Worm (Caenorhabditis elegans) whole organism, L2 larva: ENCODE measurements around the gene nspb-4.

Experiments
- C34F6.9 ChIP-seq: fragments of 150-350 bp; optimal IDR thresholded peaks from 2 replicates; lab custom pipeline; 2014; ENCODE audit warnings: missing biosample characterization, missing genetic modification characterization
- F13H6.1 ChIP-seq: sonication (generic microtip); optimal IDR thresholded peaks from 2 replicates; lab custom pipeline; 2016; ENCODE audit warnings: missing genetic modification characterization, missing compliant biosample characterization
- R02D3.7 ChIP-seq: fragments of 150-350 bp; optimal IDR thresholded peaks from 2 replicates; lab custom pipeline; 2014; ENCODE audit warnings: missing biosample characterization, missing genetic modification characterization
- ZK546.5 ChIP-seq: sonication (generic microtip); optimal IDR thresholded peaks from 2 replicates; lab custom pipeline; 2017; ENCODE audit warnings: missing biosample characterization, missing genetic modification characterization
- ama-1 ChIP-seq: fragments of 150-350 bp; optimal IDR thresholded peaks from 2 replicates; lab custom pipeline; 2018; ENCODE audit warnings: inconsistent platforms
- blmp-1 ChIP-seq: sonication (generic microtip); optimal IDR thresholded peaks from 2 replicates; lab custom pipeline; 2017; ENCODE audit warnings: missing genetic modification characterization, mild to moderate bottlenecking, missing compliant biosample characterization, antibody characterized with exemption, moderate library complexity; ENCODE audit not compliant: insufficient read depth
- ceh-16 ChIP-seq: fragments of 150-350 bp; optimal IDR thresholded peaks from 2 replicates; lab custom pipeline; 2014; ENCODE audit warnings: missing biosample characterization, missing genetic modification characterization
- ceh-82 ChIP-seq: fragments of 150-350 bp; optimal IDR thresholded peaks from 2 replicates; lab custom pipeline; 2014; ENCODE audit warnings: missing biosample characterization, missing genetic modification characterization
- crh-2 ChIP-seq: sonication (generic microtip); optimal IDR thresholded peaks from 2 replicates; lab custom pipeline; 2017; ENCODE audit warnings: missing biosample characterization, missing genetic modification characterization
- dmd-4 ChIP-seq: sonication (generic microtip); optimal IDR thresholded peaks from 2 replicates; lab custom pipeline; 2017; ENCODE audit warnings: missing biosample characterization, missing genetic modification characterization
- egl-27 ChIP-seq: sonication (generic microtip); optimal IDR thresholded peaks from 3 replicates; lab custom pipeline; 2017; ENCODE audit warnings: missing biosample characterization, missing genetic modification reagents, missing genetic modification characterization
- elt-3 ChIP-seq: sonication (generic microtip); optimal IDR thresholded peaks from 2 replicates; lab custom pipeline; 2017; ENCODE audit warnings: missing biosample characterization, missing genetic modification characterization
- fos-1 ChIP-seq: fragments of 150-350 bp; optimal IDR thresholded peaks from 2 replicates; lab custom pipeline; 2014; ENCODE audit warnings: missing biosample characterization, missing genetic modification characterization
- gmeb-1 ChIP-seq: fragments of 150-350 bp; optimal IDR thresholded peaks from 2 replicates; lab custom pipeline; 2014; ENCODE audit warnings: missing biosample characterization, missing genetic modification characterization
- lin-11 ChIP-seq: fragments of 150-350 bp; sonication (generic microtip); optimal IDR thresholded peaks from 2 replicates; lab custom pipeline; 2014; ENCODE audit warnings: missing biosample characterization, missing genetic modification characterization, inconsistent platforms, mixed read lengths
- lin-13 ChIP-seq: fragments of 150-350 bp; optimal IDR thresholded peaks from 2 replicates; lab custom pipeline; 2014; ENCODE audit warnings: missing biosample characterization, missing genetic modification reagents, missing genetic modification characterization
- lsy-2 ChIP-seq, 2 experiments: fragments of 150-350 bp in 1 of 2; sonication (generic microtip) in 1 of 2; optimal IDR thresholded peaks; 2 replicates each; lab custom pipeline; 2014 to 2017; ENCODE audit warnings: missing biosample characterization in 2 of 2, missing genetic modification characterization in 2 of 2
- mab-5 ChIP-seq: fragments of 150-350 bp; optimal IDR thresholded peaks from 2 replicates; lab custom pipeline; 2014; ENCODE audit warnings: missing biosample characterization, missing genetic modification characterization
- mdl-1 ChIP-seq, 2 experiments: fragments of 150-350 bp in 1 of 2; sonication (generic microtip) in 1 of 2; optimal IDR thresholded peaks; 2 replicates each; lab custom pipeline; 2017; ENCODE audit warnings: missing biosample characterization in 2 of 2, missing genetic modification characterization in 2 of 2
- nhr-10 ChIP-seq: sonication (generic microtip); optimal IDR thresholded peaks from 2 replicates; lab custom pipeline; 2017; ENCODE audit warnings: missing biosample characterization, missing genetic modification characterization
- nhr-11 ChIP-seq: fragments of 150-350 bp; optimal IDR thresholded peaks from 2 replicates; lab custom pipeline; 2014; ENCODE audit warnings: missing biosample characterization, missing genetic modification characterization
- nhr-12 ChIP-seq: fragments of 150-350 bp; optimal IDR thresholded peaks from 2 replicates; lab custom pipeline; 2014; ENCODE audit warnings: missing biosample characterization, missing genetic modification characterization
- nhr-129 ChIP-seq: fragments of 150-350 bp; optimal IDR thresholded peaks from 2 replicates; lab custom pipeline; 2014; ENCODE audit warnings: missing biosample characterization, missing genetic modification characterization
- nhr-21 ChIP-seq: fragments of 150-350 bp; optimal IDR thresholded peaks from 2 replicates; lab custom pipeline; 2014; ENCODE audit warnings: missing biosample characterization, missing genetic modification characterization
- nhr-23 ChIP-seq: fragments of 150-350 bp; optimal IDR thresholded peaks from 2 replicates; lab custom pipeline; 2014; ENCODE audit warnings: missing biosample characterization, missing genetic modification reagents, missing genetic modification characterization
- nhr-237 ChIP-seq: fragments of 150-350 bp; optimal IDR thresholded peaks from 2 replicates; lab custom pipeline; 2014; ENCODE audit warnings: missing biosample characterization, missing genetic modification characterization
- nhr-25 ChIP-seq: fragments of 150-350 bp; sonication (generic microtip); optimal IDR thresholded peaks from 3 replicates; lab custom pipeline; 2014; ENCODE audit warnings: missing biosample characterization, missing genetic modification characterization
- nhr-6 ChIP-seq: fragments of 150-350 bp; optimal IDR thresholded peaks from 2 replicates; lab custom pipeline; 2014; ENCODE audit warnings: missing biosample characterization, missing genetic modification characterization
- nhr-77 ChIP-seq: fragments of 150-350 bp; optimal IDR thresholded peaks from 2 replicates; lab custom pipeline; 2014; ENCODE audit warnings: missing biosample characterization, missing genetic modification characterization
- peb-1 ChIP-seq: fragments of 150-350 bp; optimal IDR thresholded peaks from 2 replicates; lab custom pipeline; 2014; ENCODE audit warnings: missing biosample characterization, missing genetic modification characterization
- sma-3 ChIP-seq: sonication (generic microtip); optimal IDR thresholded peaks from 2 replicates; lab custom pipeline; 2016; ENCODE audit warnings: missing genetic modification reagents, missing genetic modification characterization, missing compliant biosample characterization
- sma-9 ChIP-seq, 2 experiments: fragments of 150-350 bp in 1 of 2; sonication (generic microtip) in 1 of 2; optimal IDR thresholded peaks; 2 replicates each; lab custom pipeline; 2014 to 2016; ENCODE audit warnings: missing genetic modification characterization in 2 of 2, mild to moderate bottlenecking in 1 of 2, missing biosample characterization in 1 of 2, missing compliant biosample characterization in 1 of 2, missing genetic modification reagents in 1 of 2, moderate library complexity in 1 of 2
- snpc-4 ChIP-seq: fragments of 150-350 bp; optimal IDR thresholded peaks from 2 replicates; lab custom pipeline; 2014; ENCODE audit warnings: missing biosample characterization, missing genetic modification characterization
- unc-39 ChIP-seq: fragments of 150-350 bp; optimal IDR thresholded peaks from 2 replicates; lab custom pipeline; 2014; ENCODE audit warnings: missing biosample characterization, missing genetic modification characterization
- unc-55 ChIP-seq: fragments of 150-350 bp; sonication (generic microtip); optimal IDR thresholded peaks from 3 replicates; lab custom pipeline; 2014; ENCODE audit warnings: missing biosample characterization, missing genetic modification reagents, missing genetic modification characterization
- unc-62 ChIP-seq: fragments of 150-350 bp; optimal IDR thresholded peaks from 2 replicates; lab custom pipeline; 2014; ENCODE audit warnings: missing biosample characterization, missing genetic modification reagents, missing genetic modification characterization
- ztf-1 ChIP-seq: fragments of 200-800 bp; sonication (Bioruptor generic); conservative IDR thresholded peaks from 2 replicates; pipeline ENCODE4 v1.3.6; 2022; ENCODE audit warnings: missing genetic modification characterization, missing compliant biosample characterization
- ztf-4 ChIP-seq: fragments of 150-350 bp; optimal IDR thresholded peaks from 2 replicates; lab custom pipeline; 2014; ENCODE audit warnings: missing biosample characterization, missing genetic modification characterization

The nspb-4 gene

DNA sequence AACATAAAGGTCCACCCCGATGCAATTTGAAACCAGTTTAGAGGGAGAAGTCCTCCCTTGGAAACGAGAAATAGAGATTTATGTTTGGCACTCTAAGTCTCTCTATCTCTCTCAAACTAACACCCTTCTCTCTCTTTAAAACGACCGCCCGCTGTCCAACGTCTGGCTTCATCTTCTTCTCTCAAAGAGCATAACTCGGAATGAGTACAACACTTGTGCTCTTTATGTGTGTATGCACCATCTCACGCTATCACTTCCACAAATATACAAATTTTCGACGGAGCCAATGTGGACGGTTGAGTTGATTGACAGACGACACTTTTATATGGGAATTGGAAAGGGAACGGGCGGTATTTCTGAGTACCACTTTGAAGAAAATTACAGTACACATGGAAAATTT, 23.7 kb upstream of the nspb-4 start:
- TF ChIP-seq C34F6.9 = peak; percentile 12
- no peak for TF ChIP-seq nhr-237
- no peak for TF ChIP-seq mdl-1 (tag; optimal IDR thresholded peaks at IDR 0.05; lab: Kevin White, UChicago)
- no peak for TF ChIP-seq ztf-4 (tag; lab: Kevin White, UChicago)
- TF ChIP-seq lin-11 (tag; lab: Kevin White, UChicago) = no peak
- peak; percentile 42 for TF ChIP-seq fos-1 (tag; lab: Kevin White, UChicago)
- TF ChIP-seq, all 48 proteins: peak for 2

DNA sequence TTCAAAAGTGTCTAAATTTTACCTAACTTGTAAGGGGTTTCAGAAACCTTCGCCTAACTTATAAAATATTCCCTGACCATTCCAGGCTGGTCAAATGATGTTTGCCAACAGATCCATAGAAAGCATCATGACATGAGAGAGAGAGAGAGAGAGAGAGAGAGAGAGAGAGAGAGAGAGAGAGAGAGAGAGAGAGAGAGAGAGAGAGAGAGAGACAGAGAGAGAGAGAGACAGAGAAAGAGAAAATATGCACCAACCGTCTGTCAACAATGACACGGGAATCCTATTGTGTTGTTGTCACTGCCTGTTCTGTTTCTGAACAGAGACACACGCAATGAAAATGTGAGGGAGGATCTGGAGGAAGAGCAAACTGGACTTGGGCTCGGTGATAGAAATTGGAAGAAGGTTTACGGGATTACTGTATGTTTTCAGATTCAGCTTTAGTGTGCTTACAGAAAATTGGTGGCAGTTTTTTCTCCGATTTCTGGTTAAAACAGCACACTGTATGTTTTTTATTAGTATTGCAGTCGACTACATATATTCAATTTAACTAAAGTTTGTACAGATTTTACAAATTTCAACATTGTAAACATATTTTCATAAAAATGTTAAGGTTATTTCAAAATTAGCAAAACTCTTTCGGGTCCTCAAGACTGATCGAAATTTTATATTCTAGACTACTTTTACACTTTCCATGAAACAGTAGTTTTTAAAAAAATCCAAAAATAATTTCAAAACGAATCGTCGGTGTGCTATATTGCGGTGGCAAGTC, 21.9 kb upstream of the nspb-4 start:
- TF ChIP-seq crh-2 (tag; lab: Kevin White, UChicago) = peak; percentile 30
- TF ChIP-seq dmd-4 (tag; lab: Kevin White, UChicago) = no peak
- TF ChIP-seq gmeb-1 (tag; lab: Kevin White, UChicago) = peak; percentile 2
- TF ChIP-seq ama-1 = no peak
- TF ChIP-seq nhr-129 (tag; lab: Kevin White, UChicago) = peak; percentile 26

DNA sequence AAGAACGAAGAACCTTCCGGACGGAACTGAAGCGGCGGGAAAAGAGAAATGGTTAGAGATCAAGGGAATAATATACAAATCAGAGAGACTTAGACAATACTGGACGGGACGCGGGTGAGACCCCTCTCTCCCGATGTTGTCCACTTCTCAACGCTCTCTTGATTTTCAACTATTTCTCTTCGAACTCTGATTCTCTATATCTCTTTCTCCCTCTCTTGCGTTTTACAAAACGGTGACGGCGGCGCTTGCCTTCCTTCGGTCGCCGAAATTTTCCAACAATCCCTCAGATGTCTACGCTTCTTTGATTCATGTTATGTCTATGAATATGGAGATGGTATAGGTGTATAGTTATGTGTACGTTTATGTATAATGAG, 21.3 kb upstream of the nspb-4 start:
- TF ChIP-seq gmeb-1 (tag; lab: Kevin White, UChicago) (peak; percentile 51), mab-5 (no peak), F13H6.1 (tag; lab: Kevin White, UChicago) (peak; percentile 80), blmp-1 (peak; percentile 9), fos-1 (tag; lab: Kevin White, UChicago) (peak; percentile 17), C34F6.9 (peak; percentile 40), ceh-82 (no peak), unc-55 (peak; percentile 22), crh-2 (tag; lab: Kevin White, UChicago) (peak; percentile 56), nhr-237 (no peak), egl-27 (tag; lab: Kevin White, UChicago) (peak; percentile 57), nhr-21 (peak; percentile 13), nhr-25 (tag; lab: Kevin White, UChicago) (peak; percentile 59), ceh-16 (tag; lab: Kevin White, UChicago) (no peak), sma-9 (GFP tag; optimal IDR thresholded peaks at IDR 0.05; lab: Kevin White, UChicago) (peak; percentile 59), sma-9 (tag; optimal IDR thresholded peaks at IDR 0.05; lab: Kevin White, UChicago) (no peak), dmd-4 (tag; lab: Kevin White, UChicago) (no peak), sma-3 (peak; percentile 59), lin-13 (GFP tag; lab: Kevin White, UChicago) (peak; percentile 24), nhr-129 (tag; lab: Kevin White, UChicago) (peak; percentile 50), lsy-2 (tag; optimal IDR thresholded peaks at IDR 0.05; lab: Kevin White, UChicago) (peak in 1 of 2 experiments; percentile 52), nhr-10 (tag; lab: Kevin White, UChicago) (no peak)

DNA sequence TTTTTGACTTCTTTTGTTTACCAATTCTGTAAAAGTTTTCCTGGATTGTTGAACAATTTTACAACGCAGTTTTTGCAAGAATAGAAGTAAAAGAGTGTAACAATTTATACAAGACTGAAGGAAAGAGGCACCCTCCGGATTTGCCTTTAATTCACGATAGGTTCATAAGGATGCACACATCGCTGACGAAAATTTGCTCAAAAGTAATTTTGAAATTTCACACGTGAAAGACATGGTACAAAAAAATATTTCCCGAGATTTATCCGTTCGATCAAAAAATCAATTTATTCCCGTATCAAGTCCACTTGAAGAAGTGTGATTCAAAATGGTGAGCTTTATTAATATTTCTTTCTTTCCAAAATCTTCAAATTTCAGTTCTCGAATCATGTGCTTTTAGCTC, 20.1 kb upstream of the nspb-4 start, which contains the start of gene C43G2.3:
Gene C43G2.3 (plus strand): TSS at position 301 of the 400 bp plus-strand sequence.
- TF ChIP-seq unc-62 (GFP tag; lab: Kevin White, UChicago) (no peak), ztf-1 (GFP tag; lab: Robert Waterston, UW) (no peak), elt-3 (tag; lab: Kevin White, UChicago) (no peak), ama-1 (no peak), lsy-2 (tag; optimal IDR thresholded peaks at IDR 0.05; lab: Kevin White, UChicago) (no peak), nhr-12 (tag; lab: Kevin White, UChicago) (no peak), ceh-16 (tag; lab: Kevin White, UChicago) (no peak), nhr-6 (tag; lab: Kevin White, UChicago) (no peak), nhr-11 (no peak), lin-11 (tag; lab: Kevin White, UChicago) (no peak), fos-1 (tag; lab: Kevin White, UChicago) (no peak), egl-27 (tag; lab: Kevin White, UChicago) (no peak), nhr-237 (no peak)

DNA sequence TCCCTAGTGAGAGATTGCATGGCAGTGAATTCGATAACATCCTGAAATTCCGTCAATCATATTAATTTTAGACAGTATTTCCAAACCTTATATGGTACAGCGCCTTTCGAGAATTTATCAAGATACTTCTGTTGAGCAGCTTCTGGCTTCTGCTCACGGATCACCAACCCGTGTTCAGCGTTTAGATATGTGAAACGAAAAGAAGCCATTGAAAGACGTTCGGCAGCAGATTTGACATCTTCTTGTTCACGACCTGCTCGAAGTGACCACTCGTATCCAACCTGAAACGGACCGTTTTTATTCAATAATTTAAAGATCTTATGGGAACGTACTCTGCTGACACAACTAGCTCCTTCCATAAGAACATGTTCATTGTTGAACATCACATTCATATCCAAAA, 16.4 kb upstream of the nspb-4 start:
- TF ChIP-seq nhr-12 (tag; lab: Kevin White, UChicago) (no peak), elt-3 (tag; lab: Kevin White, UChicago) (no peak), sma-3 (no peak), snpc-4 (no peak), nhr-23 (tag; lab: Kevin White, UChicago) (no peak), peb-1 (tag; lab: Kevin White, UChicago) (no peak), nhr-10 (tag; lab: Kevin White, UChicago) (no peak), nhr-11 (no peak), ama-1 (no peak), nhr-25 (tag; lab: Kevin White, UChicago) (no peak), nhr-6 (tag; lab: Kevin White, UChicago) (no peak), gmeb-1 (tag; lab: Kevin White, UChicago) (no peak), nhr-237 (no peak), unc-39 (tag; lab: Kevin White, UChicago) (no peak), lsy-2 (tag; optimal IDR thresholded peaks at IDR 0.05; lab: Kevin White, UChicago) (no peak), nhr-77 (no peak), F13H6.1 (tag; lab: Kevin White, UChicago) (no peak), ZK546.5 (tag; lab: Kevin White, UChicago) (no peak), R02D3.7 (tag; lab: Kevin White, UChicago) (no peak), lin-11 (tag; lab: Kevin White, UChicago) (no peak)
- TF ChIP-seq, all 48 proteins: peak for 0
